Fruit fly (Drosophila melanogaster) whole organism, embryonic: ENCODE measurements around the gene CG5568.

Experiments used
- Abd-B ChIP-seq: fragments of 200-800 bp; sonication (Bioruptor generic); optimal IDR thresholded peaks from 2 replicates; lab custom pipeline; 2018; ENCODE audit warnings: missing biosample characterization, mild to moderate bottlenecking, missing genetic modification characterization, moderate library complexity
- Awh ChIP-seq: fragments of 200-800 bp; sonication (Bioruptor generic); IDR thresholded peaks from 2 replicates; pipeline ENCODE4, ENCODE4 v1.3.6; 2022; ENCODE audit warnings: missing biosample characterization, missing genetic modification characterization
- CG10565 ChIP-seq: fragments of 200-800 bp; sonication (Bioruptor generic); optimal IDR thresholded peaks from 3 replicates; lab custom pipeline; 2016; ENCODE audit warnings: missing biosample characterization, mild to moderate bottlenecking, missing genetic modification characterization
- CG12155 ChIP-seq: fragments of 200-800 bp; sonication (Bioruptor generic); optimal IDR thresholded peaks from 3 replicates; lab custom pipeline; 2016; ENCODE audit warnings: missing biosample characterization, missing genetic modification characterization
- CG14050 ChIP-seq: fragments of 200-800 bp; sonication (Bioruptor generic); IDR thresholded peaks from 3 replicates; pipeline ENCODE4 v1.3.6; 2022; ENCODE audit warnings: missing biosample characterization, missing genetic modification characterization
- CG14441 ChIP-seq: fragments of 200-800 bp; sonication (Bioruptor generic); IDR thresholded peaks from 2 replicates; pipeline ENCODE4 v1.3.6; 2022; ENCODE audit warnings: missing biosample characterization, missing genetic modification characterization
- CG15514 ChIP-seq: fragments of 200-800 bp; sonication (Bioruptor generic); optimal IDR thresholded peaks from 3 replicates; lab custom pipeline; 2017; ENCODE audit warnings: missing biosample characterization, missing genetic modification characterization, mild to moderate bottlenecking, moderate library complexity, missing genetic modification reagents
- CG18599 ChIP-seq: fragments of 200-800 bp; sonication (Bioruptor generic); optimal IDR thresholded peaks from 3 replicates; lab custom pipeline; 2017; ENCODE audit warnings: missing biosample characterization, missing genetic modification characterization, mild to moderate bottlenecking, moderate library complexity, missing genetic modification reagents
- CG18764 ChIP-seq: fragments of 200-800 bp; sonication (Bioruptor generic); optimal IDR thresholded peaks from 3 replicates; lab custom pipeline; 2016; ENCODE audit warnings: missing biosample characterization, missing genetic modification characterization
- CG30403 ChIP-seq: fragments of 200-800 bp; sonication (Bioruptor generic); optimal IDR thresholded peaks from 3 replicates; lab custom pipeline; 2016; ENCODE audit warnings: missing biosample characterization, missing genetic modification characterization
- CG31365 ChIP-seq: fragments of 200-800 bp; sonication (Bioruptor generic); optimal IDR thresholded peaks from 2 replicates; lab custom pipeline; 2018; ENCODE audit warnings: missing biosample characterization, mild to moderate bottlenecking, missing genetic modification characterization
- CG3847 ChIP-seq: fragments of 200-800 bp; sonication (Bioruptor generic); IDR thresholded peaks from 2 replicates; pipeline ENCODE4 v1.3.6; 2022; ENCODE audit warnings: missing biosample characterization, missing genetic modification characterization
- CG7372 ChIP-seq: fragments of 200-800 bp; sonication (Bioruptor generic); IDR thresholded peaks from 2 replicates; pipeline ENCODE4 v1.3.6; 2022; ENCODE audit warnings: missing biosample characterization, missing genetic modification characterization
- CG8281 ChIP-seq: fragments of 200-800 bp; sonication (Bioruptor generic); optimal IDR thresholded peaks from 2 replicates; lab custom pipeline; 2018; ENCODE audit warnings: missing biosample characterization, mild to moderate bottlenecking, missing genetic modification characterization, moderate library complexity
- CG8359 ChIP-seq: fragments of 200-800 bp; sonication (Bioruptor generic); optimal IDR thresholded peaks from 2 replicates; lab custom pipeline; 2017; ENCODE audit warnings: missing biosample characterization, mild to moderate bottlenecking, missing genetic modification characterization, borderline replicate concordance
- CG8388 ChIP-seq: fragments of 200-800 bp; sonication (Bioruptor generic); optimal IDR thresholded peaks from 2 replicates; lab custom pipeline; 2019; ENCODE audit warnings: missing biosample characterization, mild to moderate bottlenecking, missing genetic modification characterization, moderate library complexity
- CG9797 ChIP-seq: fragments of 200-800 bp; sonication (Bioruptor generic); optimal IDR thresholded peaks from 3 replicates; lab custom pipeline; 2018; ENCODE audit warnings: missing biosample characterization, mild to moderate bottlenecking, missing genetic modification characterization
- CG9876 ChIP-seq: fragments of 200-800 bp; sonication (Bioruptor generic); optimal IDR thresholded peaks from 2 replicates; lab custom pipeline; 2016; ENCODE audit warnings: missing biosample characterization, missing genetic modification characterization
- Camta ChIP-seq: fragments of 200-800 bp; sonication (Bioruptor generic); optimal IDR thresholded peaks from 2 replicates; lab custom pipeline; 2016; ENCODE audit warnings: missing biosample characterization, missing genetic modification characterization
- CkIIα-i1 ChIP-seq: fragments of 200-800 bp; sonication (Bioruptor generic); IDR thresholded peaks from 2 replicates; pipeline ENCODE4 v1.3.6; 2022; ENCODE audit warnings: missing biosample characterization, missing genetic modification characterization
- Dbx ChIP-seq: fragments of 200-800 bp; sonication (Bioruptor generic); IDR thresholded peaks from 3 replicates; pipeline ENCODE4 v1.3.6; 2022; ENCODE audit warnings: missing biosample characterization, missing genetic modification characterization
- Ets97D ChIP-seq: fragments of 200-800 bp; sonication (Bioruptor generic); optimal IDR thresholded peaks from 3 replicates; lab custom pipeline; 2016; ENCODE audit warnings: missing biosample characterization, missing genetic modification characterization
- Hmx ChIP-seq: fragments of 200-800 bp; sonication (Bioruptor generic); optimal IDR thresholded peaks from 2 replicates; lab custom pipeline; 2016; ENCODE audit warnings: missing biosample characterization, missing genetic modification characterization
- Meics ChIP-seq: fragments of 200-800 bp; sonication (Bioruptor generic); optimal IDR thresholded peaks from 2 replicates; lab custom pipeline; 2017; ENCODE audit warnings: missing biosample characterization, mild to moderate bottlenecking, missing genetic modification characterization
- NfI ChIP-seq: fragments of 200-800 bp; sonication (Bioruptor generic); optimal IDR thresholded peaks from 3 replicates; lab custom pipeline; 2018; ENCODE audit warnings: missing biosample characterization, mild to moderate bottlenecking, missing genetic modification characterization, moderate library complexity
- Ravus ChIP-seq: fragments of 200-800 bp; sonication (Bioruptor generic); IDR thresholded peaks from 2 replicates; pipeline ENCODE4 v1.3.6; 2022; ENCODE audit warnings: missing biosample characterization, missing genetic modification characterization
- Sox100B ChIP-seq: fragments of 200-800 bp; sonication (Bioruptor generic); optimal IDR thresholded peaks from 3 replicates; lab custom pipeline; 2018; ENCODE audit warnings: missing biosample characterization, mild to moderate bottlenecking, missing genetic modification characterization
- Stat92E ChIP-seq, 3 experiments: fragments of >200 bp in 2 of 3; fragments of 200-800 bp in 1 of 3; sonication (Bioruptor generic) in 1 of 3; optimal IDR thresholded peaks; 2 replicates each; lab custom pipeline; 2017 to 2019; ENCODE audit warnings: missing biosample characterization in 3 of 3, missing genetic modification characterization in 3 of 3, mild to moderate bottlenecking in 1 of 3, moderate library complexity in 1 of 3
- Tbp ChIP-seq: fragments of >200 bp; optimal IDR thresholded peaks from 2 replicates; lab custom pipeline; 2018; ENCODE audit warnings: missing biosample characterization, missing genetic modification characterization
- bbx ChIP-seq: fragments of 200-800 bp; sonication (Bioruptor generic); IDR thresholded peaks from 2 replicates; pipeline ENCODE4 v1.3.6; 2022; ENCODE audit warnings: missing biosample characterization, missing genetic modification characterization; ENCODE audit not compliant: partially characterized antibody
- caup ChIP-seq: fragments of 200-800 bp; sonication (Bioruptor generic); optimal IDR thresholded peaks from 3 replicates; lab custom pipeline; 2017; ENCODE audit warnings: missing biosample characterization, mild to moderate bottlenecking, missing genetic modification characterization, moderate library complexity; ENCODE audit not compliant: severe bottlenecking
- cg ChIP-seq: fragments of 200-800 bp; sonication (Bioruptor generic); optimal IDR thresholded peaks from 3 replicates; lab custom pipeline; 2019; ENCODE audit warnings: missing biosample characterization, mild to moderate bottlenecking, missing genetic modification characterization, moderate library complexity
- chn ChIP-seq: fragments of 200-800 bp; sonication (Bioruptor generic); optimal IDR thresholded peaks from 2 replicates; lab custom pipeline; 2016; ENCODE audit warnings: missing biosample characterization, missing genetic modification characterization
- ci ChIP-seq: fragments of 200-800 bp; sonication (Bioruptor generic); IDR thresholded peaks from 3 replicates; pipeline ENCODE4 v1.3.6; 2022; ENCODE audit warnings: missing biosample characterization, missing genetic modification characterization
- corto ChIP-seq: fragments of 200-800 bp; sonication (Bioruptor generic); optimal IDR thresholded peaks from 2 replicates; lab custom pipeline; 2016; ENCODE audit warnings: missing biosample characterization, mild to moderate bottlenecking, missing genetic modification characterization, moderate library complexity
- cwo ChIP-seq: fragments of 200-800 bp; sonication (Bioruptor generic); optimal IDR thresholded peaks from 3 replicates; lab custom pipeline; 2017; ENCODE audit warnings: missing biosample characterization, missing genetic modification characterization, mild to moderate bottlenecking, moderate library complexity, missing genetic modification reagents
- dan ChIP-seq: fragments of 200-800 bp; sonication (Bioruptor generic); IDR thresholded peaks from 2 replicates; pipeline ENCODE4 v1.3.6; 2022; ENCODE audit warnings: missing biosample characterization, missing genetic modification characterization
- dysf ChIP-seq: fragments of 200-800 bp; sonication (Bioruptor generic); IDR thresholded peaks from 3 replicates; pipeline ENCODE4 v1.3.6; 2022; ENCODE audit warnings: missing biosample characterization, missing genetic modification characterization
- ewg ChIP-seq: fragments of 200-800 bp; sonication (Bioruptor generic); optimal IDR thresholded peaks from 3 replicates; lab custom pipeline; 2017; ENCODE audit warnings: mild to moderate bottlenecking, missing biosample characterization, missing genetic modification reagents, missing genetic modification characterization
- jing ChIP-seq: fragments of 200-800 bp; sonication (Bioruptor generic); optimal IDR thresholded peaks from 2 replicates; lab custom pipeline; 2018; ENCODE audit warnings: missing biosample characterization, mild to moderate bottlenecking, missing genetic modification characterization
- lilli ChIP-seq: fragments of 200-800 bp; sonication (Bioruptor generic); optimal IDR thresholded peaks from 3 replicates; lab custom pipeline; 2016; ENCODE audit warnings: missing biosample characterization, missing genetic modification characterization
- mam ChIP-seq: fragments of 200-800 bp; sonication (Bioruptor generic); optimal IDR thresholded peaks from 3 replicates; lab custom pipeline; 2016; ENCODE audit warnings: missing biosample characterization, missing genetic modification characterization
- mirr ChIP-seq: fragments of 200-800 bp; sonication (Bioruptor generic); optimal IDR thresholded peaks from 3 replicates; lab custom pipeline; 2018; ENCODE audit warnings: missing biosample characterization, mild to moderate bottlenecking, missing genetic modification characterization
- odd ChIP-seq: fragments of 200-800 bp; sonication (Bioruptor generic); optimal IDR thresholded peaks from 2 replicates; lab custom pipeline; 2017; ENCODE audit warnings: missing biosample characterization, mild to moderate bottlenecking, missing genetic modification characterization
- onecut ChIP-seq: fragments of 200-800 bp; sonication (Bioruptor generic); IDR thresholded peaks from 2 replicates; pipeline ENCODE4 v1.3.6; 2022; ENCODE audit warnings: missing biosample characterization, missing genetic modification characterization
- pb ChIP-seq: fragments of 200-800 bp; sonication (Bioruptor generic); optimal IDR thresholded peaks from 3 replicates; lab custom pipeline; 2016; ENCODE audit warnings: missing biosample characterization, missing genetic modification characterization
- sens ChIP-seq: fragments of 200-800 bp; sonication (Bioruptor generic); peaks from one replicate; lab custom pipeline; 2016; ENCODE audit warnings: missing biosample characterization, missing genetic modification characterization
- sr ChIP-seq: fragments of 200-800 bp; sonication (Bioruptor generic); IDR thresholded peaks from 3 replicates; pipeline ENCODE4 v1.3.6; 2022; ENCODE audit warnings: missing biosample characterization, missing genetic modification characterization
- stc ChIP-seq: fragments of 200-800 bp; sonication (Bioruptor generic); IDR thresholded peaks from 2 replicates; pipeline ENCODE4 v1.3.6; 2022; ENCODE audit warnings: missing biosample characterization, missing genetic modification characterization
- tna ChIP-seq: fragments of 200-800 bp; sonication (Bioruptor generic); IDR thresholded peaks from 2 replicates; pipeline ENCODE4 v1.3.6; 2022; ENCODE audit warnings: missing biosample characterization, missing genetic modification characterization; ENCODE audit not compliant: partially characterized antibody
- usp ChIP-seq: fragments of >200 bp; optimal IDR thresholded peaks from 2 replicates; lab custom pipeline; 2017; ENCODE audit warnings: missing biosample characterization, missing genetic modification characterization
- vvl ChIP-seq: fragments of 200-800 bp; sonication (Bioruptor generic); IDR thresholded peaks from 2 replicates; pipeline ENCODE4 v1.3.6; 2022; ENCODE audit warnings: missing biosample characterization, missing genetic modification characterization

Gene CG5568

dm6 chr3L:5856919-5857318, 14.4 kb upstream of the CG5568 start:
- no peak for TF ChIP-seq tna (GFP tag; lab: Robert Waterston, UW)
- no peak for TF ChIP-seq CG15514 (GFP tag; lab: Kevin White, UChicago)
- no peak for TF ChIP-seq CG9876 (GFP tag; lab: Kevin White, UChicago)
- no peak for TF ChIP-seq CG18764 (GFP tag; lab: Kevin White, UChicago)
- no peak for TF ChIP-seq Abd-B (GFP tag; lab: Kevin White, UChicago)
- no peak for TF ChIP-seq Hmx (GFP tag; lab: Kevin White, UChicago)
- TF ChIP-seq Awh, result no peak
- TF ChIP-seq NfI (GFP tag; lab: Kevin White, UChicago), result no peak
- TF ChIP-seq Stat92E (GFP tag; optimal IDR thresholded peaks at IDR 0.05; lab: Kevin White, UChicago), result peak in 1 of 3 experiments; percentile 4
- no peak for TF ChIP-seq stc (GFP tag; lab: Robert Waterston, UW)
- TF ChIP-seq CG12155 (GFP tag; lab: Kevin White, UChicago), result peak; percentile 32
- no peak for TF ChIP-seq usp (GFP tag; lab: Kevin White, UChicago)
- no peak for TF ChIP-seq Meics
- TF ChIP-seq vvl (GFP tag; lab: Robert Waterston, UW), result no peak
- no peak for TF ChIP-seq onecut (GFP tag; lab: Robert Waterston, UW)
- no peak for TF ChIP-seq corto (GFP tag; lab: Kevin White, UChicago)
- TF ChIP-seq CG3847 (GFP tag; lab: Robert Waterston, UW), result no peak
- TF ChIP-seq Ets97D (GFP tag; lab: Kevin White, UChicago), result no peak
- TF ChIP-seq pb, result no peak
- no peak for TF ChIP-seq CG8281 (tag; lab: Kevin White, UChicago)
- no peak for TF ChIP-seq ewg (GFP tag; lab: Kevin White, UChicago)
- no peak for TF ChIP-seq odd
- TF ChIP-seq Camta (GFP tag; lab: Kevin White, UChicago), result peak; percentile 19
- peak; percentile 34 for TF ChIP-seq CG8359
- no peak for TF ChIP-seq Dbx (GFP tag; lab: Robert Waterston, UW)
- TF ChIP-seq ci (GFP tag; lab: Robert Waterston, UW), result no peak
- TF ChIP-seq CG30403 (GFP tag; lab: Kevin White, UChicago), result no peak
- no peak for TF ChIP-seq mam (GFP tag; lab: Kevin White, UChicago)
- TF ChIP-seq cg (GFP tag; lab: Kevin White, UChicago), result no peak
- TF ChIP-seq Tbp (GFP tag; lab: Kevin White, UChicago), result no peak
- no peak for TF ChIP-seq CG10565
- no peak for TF ChIP-seq CG14441 (GFP tag; lab: Robert Waterston, UW)
- TF ChIP-seq sr (GFP tag; lab: Robert Waterston, UW), result no peak
- TF ChIP-seq caup (GFP tag; lab: Kevin White, UChicago), result no peak
- TF ChIP-seq lilli (GFP tag; lab: Kevin White, UChicago), result no peak
- no peak for TF ChIP-seq Sox100B (GFP tag; lab: Kevin White, UChicago)
- peak; percentile 58 for TF ChIP-seq dan
- TF ChIP-seq CG18599 (GFP tag; lab: Kevin White, UChicago), result no peak
- TF ChIP-seq mirr (GFP tag; lab: Kevin White, UChicago), result no peak
- peak; percentile 7 for TF ChIP-seq jing (GFP tag; lab: Kevin White, UChicago)
- no peak for TF ChIP-seq Ravus (GFP tag; lab: Robert Waterston, UW)
- TF ChIP-seq CG7372 (GFP tag; lab: Robert Waterston, UW), result no peak
- no peak for TF ChIP-seq cwo (GFP tag; lab: Kevin White, UChicago)
- TF ChIP-seq dysf, result no peak
- no peak for TF ChIP-seq bbx (GFP tag; lab: Robert Waterston, UW)
- TF ChIP-seq chn, result peak; percentile 35
- TF ChIP-seq CG14050, result no peak
- TF ChIP-seq CG8388 (GFP tag; lab: Kevin White, UChicago), result no peak
- TF ChIP-seq CkIIα-i1 (GFP tag; lab: Robert Waterston, UW), result no peak
- peak; percentile 90 for TF ChIP-seq sens (GFP tag; lab: Kevin White, UChicago)
- no peak for TF ChIP-seq CG9797 (GFP tag; lab: Kevin White, UChicago)
- TF ChIP-seq CG31365 (tag; lab: Kevin White, UChicago), result no peak
